Worm (Caenorhabditis elegans) whole organism, L4 larva: ENCODE measurements around the gene C06E7.4.
A peak's percentile ranks its signal among the peaks of the same experiment; 100 is the strongest.

Experiments used
- D1046.2 ChIP-seq: fragments of 200-800 bp; sonication (Bioruptor generic); IDR thresholded peaks from 2 replicates; pipeline ENCODE4 v1.3.6; 2022; ENCODE audit warnings: missing genetic modification characterization, missing compliant biosample characterization
- F26F4.8 ChIP-seq: fragments of 200-800 bp; sonication (Bioruptor generic); conservative IDR thresholded peaks from 2 replicates; pipeline ENCODE4 v1.3.6; 2022; ENCODE audit warnings: missing genetic modification characterization, missing compliant biosample characterization
- T20F7.1 ChIP-seq: fragments of 200-800 bp; sonication (Bioruptor generic); optimal IDR thresholded peaks from 2 replicates; lab custom pipeline; 2018; ENCODE audit warnings: mild to moderate bottlenecking, missing genetic modification characterization, missing compliant biosample characterization
- T26A8.4 ChIP-seq: fragments of 200-800 bp; sonication (Bioruptor generic); IDR thresholded peaks from 2 replicates; pipeline ENCODE4 v1.3.6; 2022; ENCODE audit warnings: missing genetic modification characterization, missing compliant biosample characterization
- Y75B8A.6 ChIP-seq: fragments of 200-800 bp; sonication (Bioruptor generic); IDR thresholded peaks from 2 replicates; pipeline ENCODE4 v1.3.6; 2022; ENCODE audit warnings: missing genetic modification reagents, missing genetic modification characterization, missing compliant biosample characterization
- aha-1 ChIP-seq: fragments of 150-350 bp; peaks from one replicate; lab custom pipeline; 2014; ENCODE audit warnings: missing biosample characterization, missing genetic modification characterization
- aly-2 ChIP-seq: sonication (generic microtip); optimal IDR thresholded peaks from 2 replicates; lab custom pipeline; 2018; ENCODE audit warnings: missing biosample characterization, missing genetic modification characterization
- ama-1 ChIP-seq: fragments of 150-350 bp; optimal IDR thresholded peaks from 2 replicates; lab custom pipeline; 2014; ENCODE audit warnings: inconsistent platforms, mixed read lengths
- attf-4 ChIP-seq: sonication (generic microtip); optimal IDR thresholded peaks from 3 replicates; lab custom pipeline; 2017; ENCODE audit warnings: missing biosample characterization, missing genetic modification characterization
- ceh-20 ChIP-seq: fragments of 200-800 bp; sonication (Bioruptor generic); IDR thresholded peaks from 2 replicates; pipeline ENCODE4 v1.3.6; 2022; ENCODE audit warnings: missing genetic modification reagents, missing genetic modification characterization, missing compliant biosample characterization
- ceh-28 ChIP-seq: fragments of 150-350 bp; optimal IDR thresholded peaks from 2 replicates; lab custom pipeline; 2014; ENCODE audit warnings: missing biosample characterization, missing genetic modification reagents, missing genetic modification characterization
- ceh-44 ChIP-seq: fragments of 200-800 bp; sonication (Bioruptor generic); IDR thresholded peaks from 2 replicates; pipeline ENCODE4 v1.3.6; 2022; ENCODE audit warnings: missing genetic modification reagents, missing genetic modification characterization, missing compliant biosample characterization
- ceh-82 ChIP-seq: sonication (generic microtip); optimal IDR thresholded peaks from 2 replicates; lab custom pipeline; 2017; ENCODE audit warnings: missing biosample characterization, missing genetic modification characterization
- ces-1 ChIP-seq: fragments of 150-350 bp; sonication (generic microtip); optimal IDR thresholded peaks from 4 replicates; lab custom pipeline; 2014; ENCODE audit warnings: missing biosample characterization, missing genetic modification reagents, missing genetic modification characterization
- cey-2 ChIP-seq: sonication (generic microtip); optimal IDR thresholded peaks from 3 replicates; lab custom pipeline; 2017; ENCODE audit warnings: missing genetic modification characterization, mild to moderate bottlenecking, missing compliant biosample characterization, antibody characterized with exemption, borderline replicate concordance; ENCODE audit not compliant: insufficient read depth
- daf-12 ChIP-seq: fragments of 150-350 bp; optimal IDR thresholded peaks from 2 replicates; lab custom pipeline; 2014; ENCODE audit warnings: missing biosample characterization, missing genetic modification reagents, missing genetic modification characterization
- daf-19 ChIP-seq: fragments of 200-800 bp; sonication (Bioruptor generic); conservative IDR thresholded peaks from 2 replicates; pipeline ENCODE4 v1.3.6; 2022; ENCODE audit warnings: missing genetic modification characterization, missing compliant biosample characterization
- dmd-8 ChIP-seq: fragments of 200-800 bp; sonication (Bioruptor generic); IDR thresholded peaks from 2 replicates; pipeline ENCODE4 v1.3.6; 2022; ENCODE audit warnings: missing genetic modification characterization, missing compliant biosample characterization
- duxl-1 ChIP-seq: sonication (generic microtip); optimal IDR thresholded peaks from 2 replicates; lab custom pipeline; 2016; ENCODE audit warnings: mild to moderate bottlenecking, missing genetic modification characterization, moderate library complexity, missing compliant biosample characterization; ENCODE audit not compliant: poor library complexity
- hlh-11 ChIP-seq: fragments of 200-800 bp; sonication (Bioruptor generic); optimal IDR thresholded peaks from 2 replicates; lab custom pipeline; 2018; ENCODE audit warnings: mild to moderate bottlenecking, missing genetic modification characterization, missing compliant biosample characterization
- hlh-30 ChIP-seq: sonication (generic microtip); optimal IDR thresholded peaks from 2 replicates; lab custom pipeline; 2017; ENCODE audit warnings: antibody characterized with exemption, mild to moderate bottlenecking, missing genetic modification characterization, missing compliant biosample characterization; ENCODE audit not compliant: insufficient read depth
- hmg-1.1 ChIP-seq: fragments of 200-800 bp; sonication (Bioruptor generic); IDR thresholded peaks from 2 replicates; pipeline ENCODE4 v1.3.6; 2022; ENCODE audit warnings: missing genetic modification reagents, missing genetic modification characterization, missing compliant biosample characterization
- lin-29 ChIP-seq: fragments of 200-800 bp; sonication (Bioruptor generic); IDR thresholded peaks from 2 replicates; pipeline ENCODE4 v1.3.6; 2022; ENCODE audit warnings: missing genetic modification reagents, missing genetic modification characterization, missing compliant biosample characterization
- lin-38 ChIP-seq: fragments of 200-800 bp; sonication (Bioruptor generic); IDR thresholded peaks from 2 replicates; pipeline ENCODE4 v1.3.6; 2022; ENCODE audit warnings: missing genetic modification reagents, missing genetic modification characterization, missing compliant biosample characterization
- lsy-2 ChIP-seq, 2 experiments: fragments of 150-350 bp in 1 of 2; sonication (generic microtip) in 1 of 2; optimal IDR thresholded peaks; 2 replicates each; lab custom pipeline; 2014 to 2017; ENCODE audit warnings: missing biosample characterization in 2 of 2, missing genetic modification characterization in 2 of 2
- mdl-1 ChIP-seq, 2 experiments: fragments of 150-350 bp in 1 of 2; sonication (generic microtip) in 1 of 2; optimal IDR thresholded peaks; 2 replicates each; lab custom pipeline; 2014 to 2017; ENCODE audit warnings: missing biosample characterization in 2 of 2, missing genetic modification characterization in 2 of 2
- mdt-29 ChIP-seq: fragments of 200-800 bp; sonication (Bioruptor generic); IDR thresholded peaks from 2 replicates; pipeline ENCODE4 v1.3.6; 2022; ENCODE audit warnings: missing genetic modification reagents, missing genetic modification characterization, missing compliant biosample characterization
- mep-1 ChIP-seq: fragments of 150-350 bp; sonication (generic microtip); optimal IDR thresholded peaks from 3 replicates; lab custom pipeline; 2014; ENCODE audit warnings: missing biosample characterization, missing genetic modification characterization
- nhr-11 ChIP-seq: fragments of 150-350 bp; optimal IDR thresholded peaks from 2 replicates; lab custom pipeline; 2014; ENCODE audit warnings: missing biosample characterization, missing genetic modification characterization
- nhr-237 ChIP-seq: sonication (generic microtip); optimal IDR thresholded peaks from 2 replicates; lab custom pipeline; 2017; ENCODE audit warnings: missing biosample characterization, missing genetic modification characterization
- nhr-25 ChIP-seq: sonication (generic microtip); optimal IDR thresholded peaks from 2 replicates; lab custom pipeline; 2017; ENCODE audit warnings: missing genetic modification characterization, mild to moderate bottlenecking, missing compliant biosample characterization, antibody characterized with exemption, moderate library complexity, borderline replicate concordance; ENCODE audit not compliant: insufficient read depth
- nhr-76 ChIP-seq: fragments of 150-350 bp; optimal IDR thresholded peaks from 2 replicates; lab custom pipeline; 2014; ENCODE audit warnings: missing biosample characterization, missing genetic modification characterization
- php-3 ChIP-seq: fragments of 200-800 bp; sonication (Bioruptor generic); IDR thresholded peaks from 2 replicates; pipeline ENCODE4 v1.3.6; 2022; ENCODE audit warnings: missing genetic modification reagents, missing genetic modification characterization, missing compliant biosample characterization
- set-16 ChIP-seq: fragments of 200-800 bp; sonication (Bioruptor generic); IDR thresholded peaks from 2 replicates; pipeline ENCODE4 v1.3.6; 2022; ENCODE audit warnings: missing genetic modification reagents, missing genetic modification characterization, missing compliant biosample characterization
- skn-1 ChIP-seq: fragments of 150-350 bp; optimal IDR thresholded peaks from 2 replicates; lab custom pipeline; 2014; ENCODE audit warnings: missing biosample characterization, missing genetic modification characterization
- snpc-1.2 ChIP-seq: fragments of 200-800 bp; sonication (Bioruptor generic); IDR thresholded peaks from 2 replicates; pipeline ENCODE4 v1.3.6; 2022; ENCODE audit warnings: missing genetic modification reagents, missing genetic modification characterization, missing compliant biosample characterization
- unc-39 ChIP-seq: sonication (generic microtip); optimal IDR thresholded peaks from 2 replicates; lab custom pipeline; 2017; ENCODE audit warnings: missing biosample characterization, missing genetic modification characterization
- unc-62 ChIP-seq, 3 experiments: fragments of 150-350 bp in 1 of 3; sonication (generic microtip); optimal IDR thresholded peaks in 2 of 3; peaks in 1 of 3; 1 replicate in 1 of 3; 2 replicates in 2 of 3; lab custom pipeline; 2014 to 2017; ENCODE audit warnings: missing biosample characterization in 3 of 3, missing genetic modification characterization in 3 of 3, missing genetic modification reagents in 3 of 3, missing genotype in 1 of 3
- zag-1 ChIP-seq: fragments of 150-350 bp; optimal IDR thresholded peaks from 2 replicates; lab custom pipeline; 2014; ENCODE audit warnings: missing biosample characterization, missing genetic modification characterization

C06E7.4 gene

DNA sequence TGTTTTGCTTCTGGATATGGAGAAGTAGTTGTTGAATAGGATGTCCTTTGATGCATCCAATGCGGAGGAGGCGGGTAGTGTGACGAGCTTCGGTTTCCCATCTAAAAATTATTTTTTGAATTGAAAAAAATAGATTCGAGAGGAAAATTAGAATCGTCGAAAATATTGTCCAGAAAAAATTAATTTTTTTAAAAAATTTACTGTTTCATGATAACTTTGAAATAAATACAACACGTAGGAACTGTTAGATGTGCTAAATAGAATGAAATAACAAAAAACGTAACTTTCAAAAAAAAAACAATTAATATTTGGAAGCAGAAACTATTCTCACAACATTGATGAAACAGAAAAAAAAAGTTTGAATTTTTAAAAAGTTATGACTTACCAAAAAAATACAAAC is at the start of gene C06E7.4:
C06E7.4 (minus strand) TSS at position 101 of the 400 bp plus-strand sequence.
- TF ChIP-seq zag-1 = no peak
- no peak for TF ChIP-seq mdt-29 (GFP tag; lab: Robert Waterston, UW)
- TF ChIP-seq aly-2 (tag; lab: Kevin White, UChicago) = no peak
- no peak for TF ChIP-seq hlh-30 (tag; lab: Kevin White, UChicago)
- TF ChIP-seq D1046.2 (GFP tag; lab: Robert Waterston, UW) = no peak
- no peak for TF ChIP-seq dmd-8 (GFP tag; lab: Robert Waterston, UW)
- TF ChIP-seq unc-62 (GFP tag; optimal IDR thresholded peaks at IDR 0.05 in 1 of 2; lab: Kevin White, UChicago) = peak in 1 of 2 experiments; percentile 88
- TF ChIP-seq unc-62 (tag; optimal IDR thresholded peaks at IDR 0.05; lab: Kevin White, UChicago) = no peak
- TF ChIP-seq aha-1 (tag; lab: Kevin White, UChicago) = peak; percentile 79

DNA sequence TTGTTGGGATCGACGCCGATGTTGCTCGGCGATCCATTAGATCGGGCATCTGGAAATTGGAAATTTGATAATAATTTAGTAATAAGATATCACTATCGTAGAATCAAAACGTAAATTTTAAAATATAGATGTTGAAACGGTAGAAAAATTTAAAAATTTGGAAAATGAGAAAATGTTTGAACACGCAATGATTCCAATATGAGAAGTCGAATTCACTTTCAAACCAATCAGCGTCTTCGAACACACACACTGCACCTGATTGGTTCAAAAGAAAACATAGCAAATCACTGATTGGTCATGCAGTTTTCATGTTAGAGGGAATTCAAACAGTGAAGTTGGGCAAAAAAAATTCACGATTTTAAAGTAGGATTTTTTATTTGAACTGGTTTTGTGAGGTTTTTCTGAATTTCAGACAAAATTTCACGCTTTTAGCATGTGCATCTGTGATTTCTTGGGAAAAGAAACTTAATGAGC is 43.6 kb upstream of the C06E7.4 start, which contains the start of gene H04M03.12:
H04M03.12 (minus strand) TSS at position 51 of the 474 bp plus-strand sequence.
- TF ChIP-seq attf-4 (no peak), lin-38 (GFP tag; lab: Robert Waterston, UW) (no peak), mdl-1 (tag; optimal IDR thresholded peaks at IDR 0.05; lab: Kevin White, UChicago) (no peak), unc-62 (GFP tag; optimal IDR thresholded peaks at IDR 0.05 in 1 of 2; lab: Kevin White, UChicago) (no peak), unc-62 (tag; optimal IDR thresholded peaks at IDR 0.05; lab: Kevin White, UChicago) (no peak), nhr-76 (no peak), F26F4.8 (GFP tag; lab: Robert Waterston, UW) (no peak), nhr-11 (no peak), skn-1 (tag; lab: Kevin White, UChicago) (no peak), T26A8.4 (GFP tag; lab: Robert Waterston, UW) (no peak), set-16 (GFP tag; lab: Robert Waterston, UW) (no peak), php-3 (GFP tag; lab: Robert Waterston, UW) (no peak), hmg-1.1 (GFP tag; lab: Robert Waterston, UW) (no peak), dmd-8 (GFP tag; lab: Robert Waterston, UW) (no peak), T20F7.1 (no peak), daf-12 (tag; lab: Kevin White, UChicago) (no peak), ceh-82 (tag; lab: Kevin White, UChicago) (no peak), zag-1 (no peak)

DNA sequence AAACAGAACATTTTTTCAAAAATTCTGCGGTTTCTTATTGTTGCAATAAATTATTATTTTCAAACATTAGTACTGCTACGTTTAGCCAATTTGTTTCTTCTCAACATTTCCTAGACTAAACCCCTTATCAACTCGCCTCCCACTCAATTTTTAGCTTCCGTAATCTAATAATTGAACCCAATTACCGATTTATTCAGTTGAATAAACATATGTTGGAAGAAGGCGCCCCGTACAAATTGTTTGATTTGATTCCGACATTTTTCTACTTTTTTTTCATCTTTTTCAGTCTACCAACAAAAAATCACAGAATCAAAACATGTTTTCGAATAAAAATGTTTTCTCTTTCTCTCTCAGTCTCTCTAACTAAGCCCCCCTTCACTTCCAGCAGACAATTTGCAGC is 43.0 kb upstream of the C06E7.4 start:
- TF ChIP-seq duxl-1 (tag; lab: Kevin White, UChicago) = no peak
- TF ChIP-seq nhr-25 (tag; lab: Kevin White, UChicago) = no peak
- TF ChIP-seq ces-1 = peak; percentile 75

DNA sequence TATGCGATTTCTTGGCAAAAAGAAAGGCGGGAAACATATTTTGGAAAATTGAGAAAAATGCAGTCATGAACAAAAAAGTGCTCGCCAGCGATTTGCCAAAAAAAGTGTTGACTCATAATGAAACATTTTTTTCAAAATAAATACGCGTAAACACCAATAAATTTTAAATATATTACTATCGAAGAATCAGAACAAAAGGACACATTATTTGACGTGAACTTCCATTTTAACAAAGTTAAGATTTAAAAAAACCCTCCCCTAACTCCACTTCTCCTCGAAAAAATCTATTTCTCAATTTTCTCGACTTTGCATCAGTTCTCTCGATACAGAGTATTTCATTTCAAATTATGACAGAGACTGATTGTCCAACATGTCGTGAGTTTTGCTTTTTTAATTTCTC is 36.6 kb upstream of the C06E7.4 start, which contains the start of gene pck-3:
pck-3 (plus strand) TSS at position 301 of the 400 bp plus-strand sequence.
- TF ChIP-seq ceh-28 (tag; lab: Kevin White, UChicago) = no peak
- no peak for TF ChIP-seq attf-4
- no peak for TF ChIP-seq php-3 (GFP tag; lab: Robert Waterston, UW)
- no peak for TF ChIP-seq lin-38 (GFP tag; lab: Robert Waterston, UW)
- TF ChIP-seq nhr-25 (tag; lab: Kevin White, UChicago) = no peak

DNA sequence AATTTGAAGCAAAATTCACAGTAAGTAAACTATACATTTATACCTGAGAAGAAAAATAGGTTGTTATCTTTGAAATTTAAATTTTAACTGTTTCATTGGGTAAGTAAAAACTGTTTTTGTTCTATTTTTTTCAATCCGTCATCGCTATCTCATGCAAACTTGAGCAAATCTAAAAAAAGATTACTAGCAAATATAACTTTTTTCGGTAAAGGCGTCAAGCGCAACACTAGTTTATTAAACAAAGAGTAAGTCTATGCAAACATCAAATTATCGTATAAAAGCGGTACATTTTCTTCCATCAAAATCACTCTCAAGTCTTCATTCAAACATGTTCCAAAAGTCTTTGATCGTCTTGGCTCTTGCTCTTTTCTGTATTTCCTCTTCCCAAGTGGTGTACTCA is 35.4 kb upstream of the C06E7.4 start, which contains the start of gene nspb-6:
nspb-6 (plus strand) TSS at position 301 of the 400 bp plus-strand sequence.
- TF ChIP-seq unc-39 (no peak), hmg-1.1 (GFP tag; lab: Robert Waterston, UW) (no peak), lin-29 (GFP tag; lab: Robert Waterston, UW) (no peak), mdl-1 (tag; optimal IDR thresholded peaks at IDR 0.05; lab: Kevin White, UChicago) (no peak), mdt-29 (GFP tag; lab: Robert Waterston, UW) (no peak), daf-19 (GFP tag; lab: Robert Waterston, UW) (no peak), lsy-2 (tag; optimal IDR thresholded peaks at IDR 0.05; lab: Kevin White, UChicago) (no peak), D1046.2 (GFP tag; lab: Robert Waterston, UW) (no peak), T26A8.4 (GFP tag; lab: Robert Waterston, UW) (no peak), snpc-1.2 (GFP tag; lab: Robert Waterston, UW) (no peak), mep-1 (tag; lab: Kevin White, UChicago) (no peak), ama-1 (lab: Kevin White, UChicago) (no peak), hlh-11 (no peak), cey-2 (tag; lab: Kevin White, UChicago) (no peak), nhr-237 (tag; lab: Kevin White, UChicago) (no peak), Y75B8A.6 (GFP tag; lab: Robert Waterston, UW) (no peak), ceh-44 (GFP tag; lab: Robert Waterston, UW) (no peak), ceh-20 (GFP tag; lab: Robert Waterston, UW) (no peak), aha-1 (tag; lab: Kevin White, UChicago) (no peak)
